Worm (Caenorhabditis elegans) whole organism, mixed stage, embryonic: Measurements from ENCODE around the gene Y116A8C.33.
A peak's percentile ranks its signal among the peaks of the same experiment; 100 is the strongest.

Experiments
- ceh-39 ChIP-seq: fragments of 150-350 bp; optimal IDR thresholded peaks from 2 replicates; lab custom pipeline; 2014; ENCODE audit warnings: missing biosample characterization, missing genetic modification characterization
- ceh-43 ChIP-seq: fragments of 200-800 bp; sonication (Bioruptor generic); optimal IDR thresholded peaks from 2 replicates; lab custom pipeline; 2018; ENCODE audit warnings: mild to moderate bottlenecking, missing genetic modification characterization, moderate library complexity, missing compliant biosample characterization
- ces-1 ChIP-seq: fragments of 150-350 bp; optimal IDR thresholded peaks from 2 replicates; lab custom pipeline; 2014; ENCODE audit warnings: missing biosample characterization, missing genetic modification reagents, missing genetic modification characterization
- cnd-1 ChIP-seq: fragments of 200-800 bp; sonication (Bioruptor generic); optimal IDR thresholded peaks from 2 replicates; lab custom pipeline; 2018; ENCODE audit warnings: mild to moderate bottlenecking, missing genetic modification characterization, missing compliant biosample characterization
- drap-1 ChIP-seq: fragments of 200-800 bp; sonication (Bioruptor generic); optimal IDR thresholded peaks from 3 replicates; lab custom pipeline; 2018; ENCODE audit warnings: mild to moderate bottlenecking, missing genetic modification characterization, missing compliant biosample characterization
- elt-3 ChIP-seq: fragments of 150-350 bp; optimal IDR thresholded peaks from 2 replicates; lab custom pipeline; 2014; ENCODE audit warnings: missing biosample characterization, missing genetic modification characterization
- flh-1 ChIP-seq: fragments of 200-800 bp; sonication (Bioruptor generic); optimal IDR thresholded peaks from 2 replicates; lab custom pipeline; 2018; ENCODE audit warnings: mild to moderate bottlenecking, missing genetic modification characterization, moderate library complexity, missing compliant biosample characterization
- ham-2 ChIP-seq: fragments of 200-800 bp; sonication (Bioruptor generic); optimal IDR thresholded peaks from 2 replicates; lab custom pipeline; 2018; ENCODE audit warnings: mild to moderate bottlenecking, missing genetic modification characterization, missing compliant biosample characterization
- hlh-1 ChIP-seq: fragments of 150-350 bp; optimal IDR thresholded peaks from 2 replicates; lab custom pipeline; 2014; ENCODE audit warnings: missing biosample characterization, missing genetic modification reagents, missing genetic modification characterization
- lin-13 ChIP-seq: fragments of 150-350 bp; optimal IDR thresholded peaks from 2 replicates; lab custom pipeline; 2014; ENCODE audit warnings: missing biosample characterization, missing genetic modification characterization
- lin-32 ChIP-seq: fragments of 200-800 bp; sonication (Bioruptor generic); optimal IDR thresholded peaks from 2 replicates; lab custom pipeline; 2018; ENCODE audit warnings: mild to moderate bottlenecking, missing genetic modification characterization, missing compliant biosample characterization
- lsy-2 ChIP-seq: fragments of 150-350 bp; optimal IDR thresholded peaks from 2 replicates; lab custom pipeline; 2014; ENCODE audit warnings: missing biosample characterization, missing genetic modification characterization
- mab-5 ChIP-seq: fragments of 150-350 bp; optimal IDR thresholded peaks from 2 replicates; lab custom pipeline; 2014; ENCODE audit warnings: missing biosample characterization, missing genetic modification characterization
- mep-1 ChIP-seq: fragments of 150-350 bp; optimal IDR thresholded peaks from 2 replicates; lab custom pipeline; 2017; ENCODE audit warnings: missing biosample characterization, missing genetic modification reagents, missing genetic modification characterization, inconsistent platforms
- mls-2 ChIP-seq: sonication (generic microtip); optimal IDR thresholded peaks from 2 replicates; lab custom pipeline; 2016; ENCODE audit warnings: mild to moderate bottlenecking, missing genetic modification characterization, moderate library complexity, missing compliant biosample characterization
- nhr-12 ChIP-seq: fragments of 150-350 bp; optimal IDR thresholded peaks from 2 replicates; lab custom pipeline; 2014; ENCODE audit warnings: missing biosample characterization, missing genetic modification characterization
- nhr-2 ChIP-seq: fragments of 150-350 bp; optimal IDR thresholded peaks from 2 replicates; lab custom pipeline; 2014; ENCODE audit warnings: missing biosample characterization, missing genetic modification characterization
- nhr-237 ChIP-seq: fragments of 150-350 bp; optimal IDR thresholded peaks from 2 replicates; lab custom pipeline; 2014; ENCODE audit warnings: missing biosample characterization, missing genetic modification characterization
- nhr-28 ChIP-seq: fragments of 150-350 bp; optimal IDR thresholded peaks from 2 replicates; lab custom pipeline; 2014; ENCODE audit warnings: missing biosample characterization, missing genetic modification characterization
- nhr-76 ChIP-seq: sonication (generic microtip); optimal IDR thresholded peaks from 2 replicates; lab custom pipeline; 2017; ENCODE audit warnings: missing biosample characterization, missing genetic modification characterization
- pha-4 ChIP-seq: fragments of 150-350 bp; optimal IDR thresholded peaks from 2 replicates; lab custom pipeline; 2018; ENCODE audit warnings: missing biosample characterization, missing genetic modification reagents, missing genetic modification characterization
- sem-2 ChIP-seq: fragments of 200-800 bp; sonication (Bioruptor generic); optimal IDR thresholded peaks from 2 replicates; lab custom pipeline; 2018; ENCODE audit warnings: mild to moderate bottlenecking, missing genetic modification characterization, missing compliant biosample characterization
- snpc-4 ChIP-seq: fragments of 150-350 bp; optimal IDR thresholded peaks from 2 replicates; lab custom pipeline; 2014; ENCODE audit warnings: missing biosample characterization, missing genetic modification characterization
- sptf-1 ChIP-seq: sonication (generic microtip); optimal IDR thresholded peaks from 2 replicates; lab custom pipeline; 2017; ENCODE audit warnings: mild to moderate bottlenecking, missing genetic modification characterization, moderate library complexity, missing compliant biosample characterization
- tbx-8 ChIP-seq: fragments of 200-800 bp; sonication (Bioruptor generic); optimal IDR thresholded peaks from 2 replicates; lab custom pipeline; 2018; ENCODE audit warnings: mild to moderate bottlenecking, missing genetic modification characterization, moderate library complexity, missing compliant biosample characterization
- unc-120 ChIP-seq: sonication (generic microtip); optimal IDR thresholded peaks from 2 replicates; lab custom pipeline; 2017; ENCODE audit warnings: missing genetic modification characterization, missing compliant biosample characterization; ENCODE audit not compliant: poor library complexity, severe bottlenecking
- unc-39 ChIP-seq: fragments of 150-350 bp; optimal IDR thresholded peaks from 2 replicates; lab custom pipeline; 2014; ENCODE audit warnings: missing biosample characterization, missing genetic modification characterization

Y116A8C.33 gene

DNA sequence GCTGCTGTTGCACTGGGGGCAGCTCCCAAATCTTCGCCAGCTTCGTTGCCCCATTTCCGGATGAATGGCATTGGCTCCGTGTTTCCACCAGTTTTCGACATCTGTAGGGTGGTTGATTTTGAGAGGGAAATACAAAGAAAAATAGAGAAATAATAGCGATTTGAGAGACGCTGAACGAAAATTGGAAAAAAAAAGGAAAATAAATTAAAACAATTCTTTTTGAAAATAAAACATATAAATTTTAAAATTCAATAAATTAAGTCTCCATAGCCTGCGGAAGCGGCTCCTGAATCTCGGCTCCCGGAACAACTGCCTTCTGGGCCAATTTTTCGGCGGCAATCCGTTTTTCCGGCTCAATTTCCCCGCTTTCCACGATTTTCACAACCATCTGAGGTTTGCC, 1.0 kb upstream of the Y116A8C.33 start, which contains the start of gene sfa-1:
TSS of gene sfa-1 (minus strand) at position 101 of the 400 bp plus-strand sequence.
- TF ChIP-seq tbx-8 (no peak), lin-13 (no peak)

DNA sequence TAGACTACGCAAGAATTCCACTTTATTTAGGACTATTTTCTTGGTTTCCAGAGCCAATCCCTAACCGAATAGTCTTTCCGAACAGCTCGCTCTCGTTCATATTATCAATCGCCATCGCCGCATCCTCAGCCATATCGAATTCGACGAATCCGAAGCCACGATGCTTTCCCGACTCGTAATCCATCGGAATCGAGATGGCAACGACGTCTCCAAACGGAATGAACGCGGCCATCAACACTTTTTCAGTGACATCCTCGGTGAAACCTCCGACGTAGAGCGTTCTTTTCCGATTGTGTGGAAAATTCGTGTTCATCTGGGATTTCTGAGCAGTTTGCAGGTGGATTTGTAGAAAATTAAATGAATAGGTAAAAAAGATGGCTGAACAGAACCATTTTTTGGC, 4.4 kb downstream of the Y116A8C.33 start, which contains the start of gene cyn-13:
TSS of gene cyn-13 (minus strand) at position 313 of the 400 bp plus-strand sequence.
- TF ChIP-seq ceh-39 (tag; lab: Kevin White, UChicago): no peak
- no peak for TF ChIP-seq lsy-2
- no peak for TF ChIP-seq flh-1
- TF ChIP-seq unc-39 (tag; lab: Kevin White, UChicago): no peak
- TF ChIP-seq sem-2 (GFP tag; lab: Kevin White, UChicago): no peak
- no peak for TF ChIP-seq unc-120 (tag; lab: Kevin White, UChicago)
- TF ChIP-seq pha-4 (tag; lab: Kevin White, UChicago): no peak
- TF ChIP-seq sptf-1 (tag; lab: Kevin White, UChicago): no peak
- no peak for TF ChIP-seq lin-13
- no peak for TF ChIP-seq nhr-2
- TF ChIP-seq mab-5 (tag; lab: Kevin White, UChicago): no peak
- no peak for TF ChIP-seq snpc-4 (tag; lab: Kevin White, UChicago)
- TF ChIP-seq ceh-43: no peak

DNA sequence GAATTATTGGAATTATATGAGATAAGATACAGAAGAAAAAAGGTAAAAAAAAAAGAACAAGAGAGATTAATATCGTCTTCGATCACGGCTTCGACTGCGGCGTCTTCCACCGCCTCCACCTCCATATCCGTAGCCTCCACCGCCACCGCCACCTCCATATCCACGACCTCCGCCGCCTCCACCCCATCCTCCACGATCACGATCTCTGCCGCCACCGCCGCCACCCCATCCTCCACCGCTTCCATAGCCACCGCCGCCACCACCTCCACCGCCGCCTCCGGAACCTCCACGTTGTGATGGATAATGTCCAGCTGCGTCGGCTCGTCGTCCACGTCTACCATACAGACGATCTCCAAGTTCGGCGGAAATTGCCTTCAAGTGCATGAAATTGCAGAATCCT, 4.9 kb downstream of the Y116A8C.33 start:
- TF ChIP-seq sem-2 (GFP tag; lab: Kevin White, UChicago): no peak
- no peak for TF ChIP-seq mep-1 (tag; lab: Kevin White, UChicago)
- no peak for TF ChIP-seq drap-1 (GFP tag; lab: Kevin White, UChicago)

DNA sequence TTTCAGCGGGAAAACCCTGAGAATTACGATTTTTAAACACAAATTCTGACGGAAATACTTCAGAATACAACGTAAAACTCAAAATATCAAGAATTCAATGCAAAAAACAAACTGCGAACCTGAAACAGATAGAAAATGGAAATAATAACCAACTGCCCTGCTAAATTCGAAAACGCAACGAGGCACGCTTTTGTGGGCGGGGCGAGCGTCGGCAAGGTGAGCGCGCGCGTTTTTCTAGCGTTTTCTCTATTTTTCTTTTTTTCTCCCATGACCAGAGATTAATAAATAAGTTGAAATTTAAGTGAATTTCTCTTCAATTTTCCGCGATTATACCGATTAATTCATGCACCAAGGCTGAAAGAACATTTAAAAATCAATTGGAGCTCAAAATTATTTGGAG, 6.7 kb downstream of the Y116A8C.33 start, which contains the start of gene uaf-2:
TSS of gene uaf-2 (minus strand) at position 183 of the 400 bp plus-strand sequence.
- peak; percentile 48 for TF ChIP-seq mep-1 (tag; lab: Kevin White, UChicago)
- no peak for TF ChIP-seq ces-1 (GFP tag; lab: Kevin White, UChicago)
- no peak for TF ChIP-seq nhr-12 (tag; lab: Kevin White, UChicago)
- TF ChIP-seq ceh-39 (tag; lab: Kevin White, UChicago): peak; percentile 33
- TF ChIP-seq nhr-28 (tag; lab: Kevin White, UChicago): no peak
- no peak for TF ChIP-seq ham-2 (GFP tag; lab: Kevin White, UChicago)
- TF ChIP-seq unc-120 (tag; lab: Kevin White, UChicago): no peak
- no peak for TF ChIP-seq nhr-2
- no peak for TF ChIP-seq lsy-2

DNA sequence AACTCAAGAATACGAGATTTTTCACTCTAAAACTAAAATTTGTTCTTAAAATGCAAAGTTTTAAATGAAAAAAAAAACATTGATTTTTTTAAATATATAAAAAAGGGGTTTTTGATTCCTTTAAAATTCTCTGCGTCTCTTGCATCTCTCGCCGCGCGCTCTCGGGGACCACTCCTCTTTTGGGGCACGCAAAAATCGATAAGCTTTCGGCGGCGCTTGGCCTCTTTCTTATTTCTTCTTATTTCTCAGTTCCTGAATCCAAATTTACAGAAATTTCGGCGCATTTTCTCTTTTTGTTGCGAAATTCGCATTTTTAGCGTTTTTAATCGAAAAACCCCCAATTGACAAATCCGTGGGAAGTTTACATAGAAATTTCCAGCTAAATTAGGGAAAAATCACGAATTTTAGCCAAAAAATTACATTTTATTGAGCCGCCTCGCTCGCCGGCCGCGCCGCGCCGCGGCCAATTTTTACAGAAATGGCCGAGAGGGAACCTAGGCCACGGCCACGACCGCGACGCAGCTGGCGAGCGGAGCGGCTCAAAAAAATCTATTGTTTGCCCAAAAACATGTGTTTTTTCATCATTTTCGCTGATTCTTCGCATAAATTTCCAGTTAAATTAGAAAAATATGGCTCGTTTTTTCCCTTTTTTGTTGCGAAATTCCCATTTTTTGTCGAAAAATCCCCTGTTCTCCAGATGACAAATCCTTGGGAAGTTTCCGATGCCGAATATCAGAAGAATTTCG, 7.2 kb downstream of the Y116A8C.33 start, which contains the start of gene itsn-1:
TSS of gene itsn-1 (plus strand) at position 696 of the 746 bp plus-strand sequence.
- TF ChIP-seq ces-1 (GFP tag; lab: Kevin White, UChicago) (no peak), mep-1 (tag; lab: Kevin White, UChicago) (no peak), ceh-43 (no peak), cnd-1 (tag; lab: Kevin White, UChicago) (no peak), unc-39 (tag; lab: Kevin White, UChicago) (no peak), pha-4 (tag; lab: Kevin White, UChicago) (no peak), hlh-1 (tag; lab: Kevin White, UChicago) (no peak), mls-2 (no peak), lsy-2 (no peak)

DNA sequence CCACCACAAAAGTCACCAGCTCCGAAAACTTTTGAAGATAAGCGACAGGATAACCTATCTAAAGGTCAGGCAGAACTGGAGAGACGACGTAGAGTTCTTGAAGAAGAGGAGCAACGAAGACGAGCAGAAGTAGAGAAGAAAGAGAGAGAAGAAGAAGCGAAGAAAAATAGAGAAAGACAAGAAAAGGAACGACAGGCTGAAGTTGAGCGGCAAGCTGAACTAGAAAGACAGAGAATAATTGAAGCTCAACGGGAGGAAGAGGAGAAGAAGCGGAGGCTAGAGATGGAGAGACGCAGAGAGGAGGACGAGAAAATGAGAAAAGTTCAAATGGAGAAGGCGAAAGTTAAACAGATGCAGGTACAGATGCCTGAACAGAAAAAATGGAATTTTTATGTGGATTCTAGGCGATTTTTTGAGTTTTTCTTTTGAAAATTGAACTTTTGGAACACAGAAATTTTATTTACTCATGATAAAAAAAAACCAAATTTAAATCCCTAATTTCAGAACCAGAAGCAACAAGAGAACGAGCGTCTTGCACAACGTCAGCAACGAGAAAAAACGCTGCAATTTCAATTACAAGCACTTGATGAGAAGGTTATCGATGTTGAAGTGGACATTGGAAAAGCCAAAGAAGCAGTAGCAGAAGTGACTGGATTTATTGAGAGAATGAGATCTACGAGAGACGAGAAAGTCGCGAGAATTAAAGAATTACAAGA, 9.3 kb downstream of the Y116A8C.33 start:
- no peak for TF ChIP-seq unc-39 (tag; lab: Kevin White, UChicago)
- no peak for TF ChIP-seq hlh-1 (tag; lab: Kevin White, UChicago)
- peak; percentile 33 for TF ChIP-seq ces-1 (GFP tag; lab: Kevin White, UChicago)
- no peak for TF ChIP-seq lsy-2

DNA sequence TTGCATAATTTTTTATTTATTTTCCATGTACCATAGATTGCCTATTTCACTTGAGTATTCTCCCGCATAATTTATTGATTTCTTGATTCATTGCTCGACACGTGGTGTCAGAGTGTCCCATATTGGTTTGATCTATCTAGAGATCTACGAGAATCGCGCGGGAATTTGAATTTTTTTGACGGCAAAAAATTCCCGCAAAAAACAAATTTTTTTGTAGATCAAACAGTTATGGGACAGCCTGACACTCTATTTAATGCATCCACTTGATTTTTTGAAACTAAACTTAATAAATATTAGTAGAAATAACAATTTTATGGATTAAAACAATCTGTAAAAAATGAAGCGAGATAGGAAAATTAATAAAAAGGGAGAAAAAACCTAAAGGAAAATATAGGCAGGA, 14.1 kb downstream of the Y116A8C.33 start:
- TF ChIP-seq nhr-237 (tag; lab: Kevin White, UChicago) (no peak), nhr-76 (tag; lab: Kevin White, UChicago) (no peak), nhr-28 (tag; lab: Kevin White, UChicago) (no peak), unc-120 (tag; lab: Kevin White, UChicago) (no peak), elt-3 (tag; lab: Kevin White, UChicago) (no peak), nhr-12 (tag; lab: Kevin White, UChicago) (no peak), ham-2 (GFP tag; lab: Kevin White, UChicago) (no peak), lin-32 (GFP tag; lab: Kevin White, UChicago) (no peak), pha-4 (tag; lab: Kevin White, UChicago) (no peak), ceh-39 (tag; lab: Kevin White, UChicago) (no peak), lin-13 (no peak)
